Fruit fly (Drosophila melanogaster) whole organism, embryonic: ENCODE measurements around the gene cue.

Experiments used
- Atf-2 ChIP-seq: fragments of 200-800 bp; sonication (Bioruptor generic); optimal IDR thresholded peaks from 2 replicates; lab custom pipeline; 2016; ENCODE audit warnings: missing biosample characterization, missing genetic modification characterization
- B-H1 ChIP-seq: fragments of 200-800 bp; sonication (Bioruptor generic); IDR thresholded peaks from 3 replicates; pipeline ENCODE4 v1.3.6; 2022; ENCODE audit warnings: missing biosample characterization, missing genetic modification characterization
- Bdp1 ChIP-seq: fragments of 200-800 bp; sonication (Bioruptor generic); optimal IDR thresholded peaks from 3 replicates; lab custom pipeline; 2016; ENCODE audit warnings: missing biosample characterization, missing genetic modification characterization
- Blimp-1 ChIP-seq: fragments of 200-800 bp; sonication (Bioruptor generic); optimal IDR thresholded peaks from 3 replicates; lab custom pipeline; 2018; ENCODE audit warnings: missing biosample characterization, missing genetic modification characterization, mild to moderate bottlenecking, moderate library complexity, missing genetic modification reagents
- CG10366 ChIP-seq: fragments of 200-800 bp; sonication (Bioruptor generic); IDR thresholded peaks from 2 replicates; pipeline ENCODE4 v1.3.6; 2022; ENCODE audit warnings: missing biosample characterization, missing genetic modification characterization
- CG10543 ChIP-seq: fragments of 200-800 bp; sonication (Bioruptor generic); optimal IDR thresholded peaks from 3 replicates; lab custom pipeline; 2017; ENCODE audit warnings: missing biosample characterization, mild to moderate bottlenecking, missing genetic modification characterization, moderate library complexity
- CG10654 ChIP-seq: fragments of 200-800 bp; sonication (Bioruptor generic); optimal IDR thresholded peaks from 2 replicates; lab custom pipeline; 2016; ENCODE audit warnings: missing biosample characterization, missing genetic modification characterization
- CG12744 ChIP-seq: fragments of 200-800 bp; sonication (Bioruptor generic); optimal IDR thresholded peaks from 2 replicates; lab custom pipeline; 2016; ENCODE audit warnings: missing biosample characterization, missing genetic modification characterization
- CG13894 ChIP-seq: fragments of 200-800 bp; sonication (Bioruptor generic); optimal IDR thresholded peaks from 3 replicates; lab custom pipeline; 2018; ENCODE audit warnings: missing biosample characterization, mild to moderate bottlenecking, missing genetic modification characterization, moderate library complexity
- CG15514 ChIP-seq: fragments of 200-800 bp; sonication (Bioruptor generic); optimal IDR thresholded peaks from 3 replicates; lab custom pipeline; 2017; ENCODE audit warnings: missing biosample characterization, missing genetic modification characterization, mild to moderate bottlenecking, moderate library complexity, missing genetic modification reagents
- CG2120 ChIP-seq: fragments of 200-800 bp; sonication (Bioruptor generic); optimal IDR thresholded peaks from 3 replicates; lab custom pipeline; 2016; ENCODE audit warnings: missing biosample characterization, missing genetic modification characterization
- CG2678 ChIP-seq: fragments of 200-800 bp; sonication (Bioruptor generic); optimal IDR thresholded peaks from 3 replicates; lab custom pipeline; 2019; ENCODE audit warnings: missing biosample characterization, mild to moderate bottlenecking, missing genetic modification characterization, moderate library complexity
- CG2875 ChIP-seq: fragments of 200-800 bp; sonication (Bioruptor generic); optimal IDR thresholded peaks from 2 replicates; lab custom pipeline; 2017; ENCODE audit warnings: missing biosample characterization, mild to moderate bottlenecking, missing genetic modification characterization, missing genetic modification reagents
- CG30020 ChIP-seq: fragments of 200-800 bp; optimal IDR thresholded peaks from 2 replicates; lab custom pipeline; 2019; ENCODE audit warnings: missing biosample characterization, mild to moderate bottlenecking, missing genetic modification characterization, moderate library complexity
- CG30403 ChIP-seq: fragments of 200-800 bp; sonication (Bioruptor generic); optimal IDR thresholded peaks from 3 replicates; lab custom pipeline; 2016; ENCODE audit warnings: missing biosample characterization, missing genetic modification characterization
- CG33213 ChIP-seq: fragments of 200-800 bp; sonication (Bioruptor generic); optimal IDR thresholded peaks from 3 replicates; lab custom pipeline; 2016; ENCODE audit warnings: missing biosample characterization, missing genetic modification characterization
- CG4617 ChIP-seq: fragments of 200-800 bp; sonication (Bioruptor generic); optimal IDR thresholded peaks from 3 replicates; lab custom pipeline; 2016; ENCODE audit warnings: missing biosample characterization, missing genetic modification characterization, borderline replicate concordance
- CG4707 ChIP-seq: fragments of 200-800 bp; sonication (Bioruptor generic); optimal IDR thresholded peaks from 2 replicates; lab custom pipeline; 2018; ENCODE audit warnings: missing biosample characterization, mild to moderate bottlenecking, missing genetic modification characterization, moderate library complexity
- CG6654 ChIP-seq: fragments of 200-800 bp; sonication (Bioruptor generic); optimal IDR thresholded peaks from 2 replicates; lab custom pipeline; 2017; ENCODE audit warnings: missing biosample characterization, mild to moderate bottlenecking, missing genetic modification characterization
- CG7987 ChIP-seq: fragments of 200-800 bp; sonication (Bioruptor generic); optimal IDR thresholded peaks from 2 replicates; lab custom pipeline; 2018; ENCODE audit warnings: missing biosample characterization, mild to moderate bottlenecking, missing genetic modification characterization, moderate library complexity
- CG8478 ChIP-seq: fragments of >200 bp; optimal IDR thresholded peaks from 2 replicates; lab custom pipeline; 2018
- CG8924 ChIP-seq: fragments of 200-800 bp; optimal IDR thresholded peaks from 3 replicates; lab custom pipeline; 2019; ENCODE audit warnings: missing biosample characterization, mild to moderate bottlenecking, missing genetic modification characterization, moderate library complexity
- CG9609 ChIP-seq: fragments of 200-800 bp; sonication (Bioruptor generic); optimal IDR thresholded peaks from 3 replicates; lab custom pipeline; 2016; ENCODE audit warnings: missing biosample characterization, missing genetic modification characterization
- Doc2 ChIP-seq: fragments of 200-800 bp; sonication (Bioruptor generic); IDR thresholded peaks from 2 replicates; pipeline ENCODE4 v1.3.6; 2022; ENCODE audit warnings: missing biosample characterization, missing genetic modification characterization
- E2f1 ChIP-seq: fragments of 200-800 bp; sonication (Bioruptor generic); IDR thresholded peaks from 2 replicates; pipeline ENCODE4 v1.3.6; 2022; ENCODE audit warnings: missing biosample characterization, missing genetic modification characterization
- HLH54F ChIP-seq: fragments of 200-800 bp; sonication (Bioruptor generic); optimal IDR thresholded peaks from 3 replicates; lab custom pipeline; 2016; ENCODE audit warnings: missing biosample characterization, missing genetic modification characterization
- HmgD ChIP-seq: fragments of 200-800 bp; sonication (Bioruptor generic); optimal IDR thresholded peaks from 3 replicates; lab custom pipeline; 2016; ENCODE audit warnings: missing biosample characterization, missing genetic modification characterization
- Hr39 ChIP-seq: fragments of >200 bp; optimal IDR thresholded peaks from 2 replicates; lab custom pipeline; 2017
- Hsf ChIP-seq: fragments of 200-800 bp; sonication (Bioruptor generic); optimal IDR thresholded peaks from 3 replicates; lab custom pipeline; 2016; ENCODE audit warnings: missing biosample characterization, missing genetic modification characterization
- Pdp1 ChIP-seq, 2 experiments: fragments of 200-800 bp; sonication (Bioruptor generic); optimal IDR thresholded peaks; 3 replicates each; lab custom pipeline; 2016; ENCODE audit warnings: missing biosample characterization in 2 of 2, missing genetic modification characterization in 2 of 2, mild to moderate bottlenecking in 1 of 2, moderate library complexity in 1 of 2
- Six4 ChIP-seq: fragments of 200-800 bp; sonication (Bioruptor generic); optimal IDR thresholded peaks from 2 replicates; lab custom pipeline; 2016; ENCODE audit warnings: missing biosample characterization, missing genetic modification characterization
- Ssrp ChIP-seq: fragments of 200-800 bp; sonication (Bioruptor generic); optimal IDR thresholded peaks from 2 replicates; lab custom pipeline; 2018; ENCODE audit warnings: missing biosample characterization, mild to moderate bottlenecking, missing genetic modification characterization, moderate library complexity
- Taf1 ChIP-seq: fragments of 200-800 bp; sonication (Bioruptor generic); IDR thresholded peaks from 2 replicates; pipeline ENCODE4 v1.3.6; 2022; ENCODE audit warnings: missing biosample characterization, missing genetic modification characterization
- Xrp1 ChIP-seq: fragments of 200-800 bp; sonication (Bioruptor generic); IDR thresholded peaks from 2 replicates; pipeline ENCODE4 v1.3.6; 2022; ENCODE audit warnings: missing biosample characterization, missing genetic modification characterization
- amos ChIP-seq: fragments of 200-800 bp; sonication (Bioruptor generic); IDR thresholded peaks from 2 replicates; pipeline ENCODE4 v1.3.6; 2022; ENCODE audit warnings: missing biosample characterization, missing genetic modification characterization; ENCODE audit not compliant: partially characterized antibody
- bigmax ChIP-seq: fragments of 200-800 bp; sonication (Bioruptor generic); optimal IDR thresholded peaks from 2 replicates; lab custom pipeline; 2018; ENCODE audit warnings: missing biosample characterization, mild to moderate bottlenecking, missing genetic modification characterization
- br ChIP-seq: fragments of >200 bp; optimal IDR thresholded peaks from 2 replicates; lab custom pipeline; 2017
- chif ChIP-seq, 2 experiments: fragments of 200-800 bp; sonication (Bioruptor generic); optimal IDR thresholded peaks; 3 replicates each; lab custom pipeline; 2016; ENCODE audit warnings: missing biosample characterization in 2 of 2, missing genetic modification characterization in 2 of 2
- chn ChIP-seq: fragments of 200-800 bp; sonication (Bioruptor generic); optimal IDR thresholded peaks from 2 replicates; lab custom pipeline; 2016; ENCODE audit warnings: missing biosample characterization, missing genetic modification characterization
- ci ChIP-seq: fragments of 200-800 bp; sonication (Bioruptor generic); IDR thresholded peaks from 3 replicates; pipeline ENCODE4 v1.3.6; 2022; ENCODE audit warnings: missing biosample characterization, missing genetic modification characterization
- dan ChIP-seq: fragments of 200-800 bp; sonication (Bioruptor generic); IDR thresholded peaks from 2 replicates; pipeline ENCODE4 v1.3.6; 2022; ENCODE audit warnings: missing biosample characterization, missing genetic modification characterization
- dimm ChIP-seq: fragments of 200-800 bp; sonication (Bioruptor generic); IDR thresholded peaks from 2 replicates; pipeline ENCODE4 v1.3.6; 2022; ENCODE audit warnings: missing biosample characterization, missing genetic modification characterization
- ken ChIP-seq: fragments of 200-800 bp; sonication (Bioruptor generic); IDR thresholded peaks from 3 replicates; pipeline ENCODE4 v1.3.6; 2022; ENCODE audit warnings: missing biosample characterization, missing genetic modification characterization
- mam ChIP-seq: fragments of 200-800 bp; sonication (Bioruptor generic); optimal IDR thresholded peaks from 3 replicates; lab custom pipeline; 2016; ENCODE audit warnings: missing biosample characterization, missing genetic modification characterization
- nau ChIP-seq: fragments of 200-800 bp; sonication (Bioruptor generic); optimal IDR thresholded peaks from 3 replicates; lab custom pipeline; 2017; ENCODE audit warnings: missing biosample characterization, mild to moderate bottlenecking, missing genetic modification characterization, missing genetic modification reagents
- pho ChIP-seq: fragments of 200-800 bp; sonication (Bioruptor generic); optimal IDR thresholded peaks from 2 replicates; lab custom pipeline; 2016; ENCODE audit warnings: missing biosample characterization, missing genetic modification characterization
- pnt ChIP-seq: fragments of 200-800 bp; sonication (Bioruptor generic); optimal IDR thresholded peaks from 3 replicates; lab custom pipeline; 2016; ENCODE audit warnings: missing biosample characterization, missing genetic modification characterization
- psq ChIP-seq: fragments of 200-800 bp; sonication (Bioruptor generic); optimal IDR thresholded peaks from 2 replicates; lab custom pipeline; 2017; ENCODE audit warnings: missing biosample characterization, missing genetic modification characterization
- stc ChIP-seq: fragments of 200-800 bp; sonication (Bioruptor generic); IDR thresholded peaks from 2 replicates; pipeline ENCODE4 v1.3.6; 2022; ENCODE audit warnings: missing biosample characterization, missing genetic modification characterization
- tup ChIP-seq: fragments of 200-800 bp; sonication (Bioruptor generic); optimal IDR thresholded peaks from 2 replicates; lab custom pipeline; 2016; ENCODE audit warnings: missing biosample characterization, mild to moderate bottlenecking, missing genetic modification characterization, moderate library complexity
- unc-4 ChIP-seq: fragments of 200-800 bp; sonication (Bioruptor generic); IDR thresholded peaks from 2 replicates; pipeline ENCODE4 v1.3.6; 2022; ENCODE audit warnings: missing biosample characterization, missing genetic modification characterization; ENCODE audit not compliant: partially characterized antibody
- zfh1 ChIP-seq: fragments of 200-800 bp; sonication (Bioruptor generic); IDR thresholded peaks from 3 replicates; pipeline ENCODE4 v1.3.6; 2022; ENCODE audit warnings: missing biosample characterization, missing genetic modification characterization

The cue gene

dm6 chr3L:1546349-1547116 lies 29.5 kb upstream of the cue start (continued):
- TF ChIP-seq unc-4 (GFP tag; lab: Robert Waterston, UW) (no peak), bigmax (GFP tag; lab: Kevin White, UChicago) (no peak), Atf-2 (GFP tag; lab: Kevin White, UChicago) (no peak), Pdp1 (GFP tag; optimal IDR thresholded peaks at IDR 0.05; lab: Kevin White, UChicago) (peak in 1 of 2 experiments; percentile 93), CG4617 (GFP tag; lab: Kevin White, UChicago) (peak; percentile 39), CG7987 (GFP tag; lab: Kevin White, UChicago) (peak; percentile 43), CG12744 (GFP tag; lab: Kevin White, UChicago) (no peak), CG10654 (no peak), psq (GFP tag; lab: Kevin White, UChicago) (no peak), HmgD (no peak), CG8924 (tag; lab: Kevin White, UChicago) (no peak), HLH54F (no peak), amos (GFP tag; lab: Robert Waterston, UW) (no peak), CG9609 (GFP tag; lab: Kevin White, UChicago) (no peak), CG30403 (GFP tag; lab: Kevin White, UChicago) (no peak), CG30020 (tag; lab: Kevin White, UChicago) (no peak), br (lab: Kevin White, UChicago) (no peak), CG10366 (GFP tag; lab: Robert Waterston, UW) (no peak), dimm (no peak), Blimp-1 (GFP tag; lab: Kevin White, UChicago) (peak; percentile 19), tup (GFP tag; lab: Kevin White, UChicago) (no peak), B-H1 (GFP tag; lab: Robert Waterston, UW) (no peak), CG10543 (GFP tag; lab: Kevin White, UChicago) (peak; percentile 50), ken (no peak), CG13894 (tag; lab: Kevin White, UChicago) (no peak), nau (GFP tag; lab: Kevin White, UChicago) (no peak), Six4 (GFP tag; lab: Kevin White, UChicago) (no peak), Doc2 (no peak), Taf1 (GFP tag; lab: Robert Waterston, UW) (no peak), Hsf (no peak), stc (GFP tag; lab: Robert Waterston, UW) (no peak), mam (GFP tag; lab: Kevin White, UChicago) (no peak), E2f1 (GFP tag; lab: Robert Waterston, UW) (no peak), CG2875 (GFP tag; lab: Kevin White, UChicago) (no peak), pnt (no peak), CG2120 (no peak), dan (GFP tag; lab: Robert Waterston, UW) (no peak), CG8478 (lab: Kevin White, UChicago) (no peak), CG6654 (GFP tag; lab: Kevin White, UChicago) (no peak), Xrp1 (no peak), Hr39 (lab: Kevin White, UChicago) (no peak), CG15514 (peak; percentile 19), CG33213 (no peak), pho (GFP tag; lab: Kevin White, UChicago) (no peak), Ssrp (no peak), chn (GFP tag; lab: Kevin White, UChicago) (no peak), ci (GFP tag; lab: Robert Waterston, UW) (peak; percentile 36; the same call in 1 of the 3 replicates), Bdp1 (GFP tag; lab: Kevin White, UChicago) (no peak), chif (GFP tag; optimal IDR thresholded peaks at IDR 0.05; lab: Kevin White, UChicago) (no peak), zfh1 (no peak), CG2678 (tag; lab: Kevin White, UChicago) (peak; percentile 0), CG4707 (GFP tag; lab: Kevin White, UChicago) (peak; percentile 13)
